Fruit fly (Drosophila melanogaster) whole organism, embryonic: ENCODE results near the gene Zir.

Source experiments
- Bdp1 ChIP-seq: fragments of 200-800 bp; sonication (Bioruptor generic); optimal IDR thresholded peaks from 3 replicates; lab custom pipeline; 2016; ENCODE audit warnings: missing biosample characterization, missing genetic modification characterization
- CG1024 ChIP-seq: fragments of 200-800 bp; sonication (Bioruptor generic); IDR thresholded peaks from 2 replicates; pipeline ENCODE4 v1.3.6; 2022; ENCODE audit warnings: missing biosample characterization, missing genetic modification characterization
- CG10543 ChIP-seq: fragments of 200-800 bp; sonication (Bioruptor generic); optimal IDR thresholded peaks from 3 replicates; lab custom pipeline; 2017; ENCODE audit warnings: missing biosample characterization, mild to moderate bottlenecking, missing genetic modification characterization, moderate library complexity
- CG10654 ChIP-seq: fragments of 200-800 bp; sonication (Bioruptor generic); optimal IDR thresholded peaks from 2 replicates; lab custom pipeline; 2016; ENCODE audit warnings: missing biosample characterization, missing genetic modification characterization
- CG12071 ChIP-seq: fragments of 200-800 bp; sonication (Bioruptor generic); optimal IDR thresholded peaks from 3 replicates; lab custom pipeline; 2018; ENCODE audit warnings: missing biosample characterization, mild to moderate bottlenecking, missing genetic modification characterization
- CG12769 ChIP-seq: fragments of 200-800 bp; sonication (Bioruptor generic); optimal IDR thresholded peaks from 2 replicates; lab custom pipeline; 2019; ENCODE audit warnings: missing biosample characterization, mild to moderate bottlenecking, missing genetic modification characterization, moderate library complexity
- CG14441 ChIP-seq: fragments of 200-800 bp; sonication (Bioruptor generic); IDR thresholded peaks from 2 replicates; pipeline ENCODE4 v1.3.6; 2022; ENCODE audit warnings: missing biosample characterization, missing genetic modification characterization
- CG16815 ChIP-seq: fragments of 200-800 bp; sonication (Bioruptor generic); optimal IDR thresholded peaks from 3 replicates; lab custom pipeline; 2017; ENCODE audit warnings: missing biosample characterization, mild to moderate bottlenecking, missing genetic modification characterization
- CG17829 ChIP-seq: fragments of 200-800 bp; optimal IDR thresholded peaks from 2 replicates; lab custom pipeline; 2019; ENCODE audit warnings: missing biosample characterization, mild to moderate bottlenecking, missing genetic modification characterization, moderate library complexity
- CG18599 ChIP-seq: fragments of 200-800 bp; sonication (Bioruptor generic); optimal IDR thresholded peaks from 3 replicates; lab custom pipeline; 2017; ENCODE audit warnings: missing biosample characterization, missing genetic modification characterization, mild to moderate bottlenecking, moderate library complexity, missing genetic modification reagents
- CG18764 ChIP-seq: fragments of 200-800 bp; sonication (Bioruptor generic); optimal IDR thresholded peaks from 3 replicates; lab custom pipeline; 2016; ENCODE audit warnings: missing biosample characterization, missing genetic modification characterization
- CG32532 ChIP-seq: fragments of 200-800 bp; sonication (Bioruptor generic); IDR thresholded peaks from 2 replicates; pipeline ENCODE4 v1.3.6; 2022; ENCODE audit warnings: missing biosample characterization, missing genetic modification characterization
- CG34376 ChIP-seq: fragments of 200-800 bp; sonication (Bioruptor generic); optimal IDR thresholded peaks from 2 replicates; lab custom pipeline; 2018; ENCODE audit warnings: missing biosample characterization, mild to moderate bottlenecking, missing genetic modification characterization
- CG3847 ChIP-seq: fragments of 200-800 bp; sonication (Bioruptor generic); IDR thresholded peaks from 2 replicates; pipeline ENCODE4 v1.3.6; 2022; ENCODE audit warnings: missing biosample characterization, missing genetic modification characterization
- CG42726 ChIP-seq: fragments of 200-800 bp; sonication (Bioruptor generic); IDR thresholded peaks from 2 replicates; pipeline ENCODE4 v1.3.6; 2022; ENCODE audit warnings: missing biosample characterization, missing genetic modification characterization; ENCODE audit not compliant: partially characterized antibody
- CG4617 ChIP-seq: fragments of 200-800 bp; sonication (Bioruptor generic); optimal IDR thresholded peaks from 3 replicates; lab custom pipeline; 2016; ENCODE audit warnings: missing biosample characterization, missing genetic modification characterization, borderline replicate concordance
- CG5953 ChIP-seq: fragments of 200-800 bp; sonication (Bioruptor generic); IDR thresholded peaks from 2 replicates; pipeline ENCODE4 v1.3.6; 2022; ENCODE audit warnings: missing biosample characterization, missing genetic modification characterization
- CG7987 ChIP-seq: fragments of 200-800 bp; sonication (Bioruptor generic); optimal IDR thresholded peaks from 2 replicates; lab custom pipeline; 2018; ENCODE audit warnings: missing biosample characterization, mild to moderate bottlenecking, missing genetic modification characterization, moderate library complexity
- D ChIP-seq, 2 experiments: fragments of 200-800 bp in 1 of 2; fragments of >200 bp in 1 of 2; sonication (Bioruptor generic) in 1 of 2; optimal IDR thresholded peaks; 2 replicates in 1 of 2; 3 replicates in 1 of 2; lab custom pipeline; 2017; ENCODE audit warnings: mild to moderate bottlenecking in 1 of 2, missing biosample characterization in 1 of 2, missing genetic modification characterization in 1 of 2, missing genetic modification reagents in 1 of 2
- D19A ChIP-seq: fragments of 200-800 bp; optimal IDR thresholded peaks from 3 replicates; lab custom pipeline; 2019; ENCODE audit warnings: missing biosample characterization, mild to moderate bottlenecking, missing genetic modification characterization, moderate library complexity
- Ets65A ChIP-seq: fragments of 200-800 bp; sonication (Bioruptor generic); peaks from one replicate; lab custom pipeline; 2016; ENCODE audit warnings: missing biosample characterization, missing genetic modification characterization
- Hmr ChIP-seq: fragments of 200-800 bp; sonication (Bioruptor generic); optimal IDR thresholded peaks from 3 replicates; lab custom pipeline; 2017; ENCODE audit warnings: mild to moderate bottlenecking, missing biosample characterization, missing genetic modification reagents, missing genetic modification characterization
- Hr78 ChIP-seq, 2 experiments: fragments of 200-800 bp in 1 of 2; fragments of >200 bp in 1 of 2; sonication (Bioruptor generic) in 1 of 2; optimal IDR thresholded peaks; 2 replicates each; lab custom pipeline; 2017 to 2019; ENCODE audit warnings: missing biosample characterization in 2 of 2, missing genetic modification characterization in 2 of 2, mild to moderate bottlenecking in 1 of 2, moderate library complexity in 1 of 2
- Mad ChIP-seq: fragments of 200-800 bp; sonication (Bioruptor generic); optimal IDR thresholded peaks from 2 replicates; lab custom pipeline; 2016; ENCODE audit warnings: missing biosample characterization, missing genetic modification characterization
- Max ChIP-seq: fragments of 200-800 bp; sonication (Bioruptor generic); optimal IDR thresholded peaks from 2 replicates; lab custom pipeline; 2016; ENCODE audit warnings: missing biosample characterization, mild to moderate bottlenecking, missing genetic modification characterization
- Med ChIP-seq: fragments of 200-800 bp; sonication (Bioruptor generic); peaks from one replicate; lab custom pipeline; 2016; ENCODE audit warnings: missing biosample characterization, missing genetic modification characterization, mild to moderate bottlenecking, inconsistent platforms, moderate library complexity
- Pdp1 ChIP-seq, 2 experiments: fragments of 200-800 bp; sonication (Bioruptor generic); optimal IDR thresholded peaks; 3 replicates each; lab custom pipeline; 2016; ENCODE audit warnings: missing biosample characterization in 2 of 2, missing genetic modification characterization in 2 of 2, mild to moderate bottlenecking in 1 of 2, moderate library complexity in 1 of 2
- bcd ChIP-seq: fragments of 200-800 bp; sonication (Bioruptor generic); optimal IDR thresholded peaks from 2 replicates; lab custom pipeline; 2017; ENCODE audit warnings: missing biosample characterization, mild to moderate bottlenecking, missing genetic modification characterization
- caup ChIP-seq: fragments of 200-800 bp; sonication (Bioruptor generic); optimal IDR thresholded peaks from 3 replicates; lab custom pipeline; 2017; ENCODE audit warnings: missing biosample characterization, mild to moderate bottlenecking, missing genetic modification characterization, moderate library complexity; ENCODE audit not compliant: severe bottlenecking
- cwo ChIP-seq: fragments of 200-800 bp; sonication (Bioruptor generic); optimal IDR thresholded peaks from 3 replicates; lab custom pipeline; 2017; ENCODE audit warnings: missing biosample characterization, missing genetic modification characterization, mild to moderate bottlenecking, moderate library complexity, missing genetic modification reagents
- da ChIP-seq: fragments of 200-800 bp; sonication (Bioruptor generic); optimal IDR thresholded peaks from 2 replicates; lab custom pipeline; 2016; ENCODE audit warnings: missing biosample characterization, missing genetic modification characterization
- dpn ChIP-seq, 2 experiments: fragments of 200-800 bp; sonication (Bioruptor generic); optimal IDR thresholded peaks; 3 replicates each; lab custom pipeline; 2016; ENCODE audit warnings: missing biosample characterization in 2 of 2, missing genetic modification characterization in 2 of 2
- dysf ChIP-seq: fragments of 200-800 bp; sonication (Bioruptor generic); IDR thresholded peaks from 3 replicates; pipeline ENCODE4 v1.3.6; 2022; ENCODE audit warnings: missing biosample characterization, missing genetic modification characterization
- exex ChIP-seq: fragments of 200-800 bp; sonication (Bioruptor generic); optimal IDR thresholded peaks from 4 replicates; lab custom pipeline; 2018; ENCODE audit warnings: missing biosample characterization, mild to moderate bottlenecking, missing genetic modification characterization, moderate library complexity
- gce ChIP-seq: fragments of 200-800 bp; sonication (Bioruptor generic); IDR thresholded peaks from 3 replicates; pipeline ENCODE4 v1.3.6; 2022; ENCODE audit warnings: missing biosample characterization, missing genetic modification characterization
- grn ChIP-seq: fragments of 200-800 bp; sonication (Bioruptor generic); optimal IDR thresholded peaks from 3 replicates; lab custom pipeline; 2017; ENCODE audit warnings: missing biosample characterization, missing genetic modification characterization
- gsb-n ChIP-seq: fragments of 200-800 bp; sonication (Bioruptor generic); optimal IDR thresholded peaks from 3 replicates; lab custom pipeline; 2018; ENCODE audit warnings: missing biosample characterization, mild to moderate bottlenecking, missing genetic modification characterization
- hth ChIP-seq: fragments of >200 bp; optimal IDR thresholded peaks from 2 replicates; lab custom pipeline; 2017; ENCODE audit warnings: inconsistent platforms
- lbe ChIP-seq: fragments of 200-800 bp; sonication (Bioruptor generic); optimal IDR thresholded peaks from 2 replicates; lab custom pipeline; 2016; ENCODE audit warnings: missing biosample characterization, mild to moderate bottlenecking, missing genetic modification characterization
- mirr ChIP-seq: fragments of 200-800 bp; sonication (Bioruptor generic); optimal IDR thresholded peaks from 3 replicates; lab custom pipeline; 2018; ENCODE audit warnings: missing biosample characterization, mild to moderate bottlenecking, missing genetic modification characterization
- nau ChIP-seq: fragments of 200-800 bp; sonication (Bioruptor generic); optimal IDR thresholded peaks from 3 replicates; lab custom pipeline; 2017; ENCODE audit warnings: missing biosample characterization, mild to moderate bottlenecking, missing genetic modification characterization, missing genetic modification reagents
- sc ChIP-seq, 3 experiments: fragments of >200 bp in 2 of 3; fragments of 200-800 bp in 1 of 3; sonication (Bioruptor generic) in 1 of 3; optimal IDR thresholded peaks; 2 replicates in 2 of 3; 3 replicates in 1 of 3; lab custom pipeline; 2017; ENCODE audit warnings: mild to moderate bottlenecking in 1 of 3, missing biosample characterization in 1 of 3, missing genetic modification characterization in 1 of 3, missing genetic modification reagents in 1 of 3
- sens ChIP-seq: fragments of 200-800 bp; sonication (Bioruptor generic); peaks from one replicate; lab custom pipeline; 2016; ENCODE audit warnings: missing biosample characterization, missing genetic modification characterization
- so ChIP-seq: fragments of 200-800 bp; sonication (Bioruptor generic); IDR thresholded peaks from 3 replicates; pipeline ENCODE4 v1.3.6; 2022; ENCODE audit warnings: missing biosample characterization, missing genetic modification characterization
- sr ChIP-seq: fragments of 200-800 bp; sonication (Bioruptor generic); IDR thresholded peaks from 3 replicates; pipeline ENCODE4 v1.3.6; 2022; ENCODE audit warnings: missing biosample characterization, missing genetic modification characterization
- sug ChIP-seq: fragments of 200-800 bp; optimal IDR thresholded peaks from 2 replicates; lab custom pipeline; 2019; ENCODE audit warnings: missing biosample characterization, mild to moderate bottlenecking, missing genetic modification characterization, moderate library complexity
- tna ChIP-seq: fragments of 200-800 bp; sonication (Bioruptor generic); IDR thresholded peaks from 2 replicates; pipeline ENCODE4 v1.3.6; 2022; ENCODE audit warnings: missing biosample characterization, missing genetic modification characterization; ENCODE audit not compliant: partially characterized antibody
- zf30C ChIP-seq: fragments of 200-800 bp; sonication (Bioruptor generic); optimal IDR thresholded peaks from 3 replicates; lab custom pipeline; 2018; ENCODE audit warnings: missing biosample characterization, mild to moderate bottlenecking, missing genetic modification characterization

Gene Zir

dm6 chr2L:136747-137709 lies 42.5 kb downstream of the Zir start:
- TF ChIP-seq Ets65A (GFP tag; lab: Kevin White, UChicago) = peak; percentile 65
- TF ChIP-seq CG7987 (GFP tag; lab: Kevin White, UChicago) = peak; percentile 79
- no peak for TF ChIP-seq CG4617
- TF ChIP-seq cwo = peak; percentile 35
- TF ChIP-seq Hmr (GFP tag; lab: Kevin White, UChicago) = peak; percentile 28
- no peak for TF ChIP-seq hth (lab: Kevin White, UChicago)
- peak; percentile 20 for TF ChIP-seq CG18599
- peak; percentile 64 for TF ChIP-seq sens
- TF ChIP-seq Pdp1 (GFP tag; optimal IDR thresholded peaks at IDR 0.05; lab: Kevin White, UChicago) = peak in 1 of 2 experiments; percentile 71
- 0 out of 2 replicates have a peak, but pooled peaks have one; percentile 9 for TF ChIP-seq CG1024
- TF ChIP-seq so (GFP tag; lab: Robert Waterston, UW) = 0 out of 3 replicates have a peak, but pooled peaks have one; percentile 58
- peak in 1 of 2 experiments; percentile 55 for TF ChIP-seq Hr78 (GFP tag; optimal IDR thresholded peaks at IDR 0.05; lab: Kevin White, UChicago)
- TF ChIP-seq CG42726 (GFP tag; lab: Robert Waterston, UW) = no peak
- TF ChIP-seq CG5953 = 0 out of 2 replicates have a peak, but pooled peaks have one; percentile 22
- TF ChIP-seq lbe (GFP tag; lab: Kevin White, UChicago) = peak; percentile 9
- TF ChIP-seq tna (GFP tag; lab: Robert Waterston, UW) = 0 out of 2 replicates have a peak, but pooled peaks have one; percentile 14
- TF ChIP-seq dpn (GFP tag; optimal IDR thresholded peaks at IDR 0.05; lab: Kevin White, UChicago) = no peak
- TF ChIP-seq Med = peak; percentile 53
- TF ChIP-seq exex (tag; lab: Kevin White, UChicago) = peak; percentile 96
- TF ChIP-seq caup (GFP tag; lab: Kevin White, UChicago) = peak; percentile 16
- peak; percentile 69 for TF ChIP-seq sug (tag; lab: Kevin White, UChicago)
- no peak for TF ChIP-seq CG32532 (GFP tag; lab: Robert Waterston, UW)
- TF ChIP-seq gce (GFP tag; lab: Robert Waterston, UW) = 0 out of 3 replicates have a peak, but pooled peaks have one; percentile 26
- TF ChIP-seq dysf (GFP tag; lab: Robert Waterston, UW) = 0 out of 3 replicates have a peak, but pooled peaks have one; percentile 13
- peak; percentile 74 for TF ChIP-seq CG34376
- TF ChIP-seq CG10543 (GFP tag; lab: Kevin White, UChicago) = peak; percentile 18
- TF ChIP-seq CG18764 (GFP tag; lab: Kevin White, UChicago) = no peak
- peak; percentile 81 for TF ChIP-seq CG12769 (tag; lab: Kevin White, UChicago)
- no peak for TF ChIP-seq CG12071 (GFP tag; lab: Kevin White, UChicago)
- peak; percentile 67 for TF ChIP-seq grn
- no peak for TF ChIP-seq Max (GFP tag; lab: Kevin White, UChicago)
- TF ChIP-seq Mad = no peak
- peak; percentile 14; the same call in 1 of the 2 replicates for TF ChIP-seq CG3847 (GFP tag; lab: Robert Waterston, UW)
- TF ChIP-seq mirr = peak; percentile 82
- 0 out of 3 replicates have a peak, but pooled peaks have one; percentile 37 for TF ChIP-seq sr

- TF ChIP-seq D19A (tag; lab: Kevin White, UChicago) (peak; percentile 63), CG14441 (GFP tag; lab: Robert Waterston, UW) (no peak), da (no peak), CG16815 (no peak), sc (optimal IDR thresholded peaks at IDR 0.05; lab: Kevin White, UChicago) (no peak), sc (GFP tag; optimal IDR thresholded peaks at IDR 0.05; lab: Kevin White, UChicago) (no peak), gsb-n (tag; lab: Kevin White, UChicago) (no peak), D (optimal IDR thresholded peaks at IDR 0.05; lab: Kevin White, UChicago) (no peak), D (GFP tag; optimal IDR thresholded peaks at IDR 0.05; lab: Kevin White, UChicago) (no peak), CG17829 (tag; lab: Kevin White, UChicago) (no peak), bcd (no peak), nau (GFP tag; lab: Kevin White, UChicago) (no peak), zf30C (no peak), Bdp1 (GFP tag; lab: Kevin White, UChicago) (no peak), CG10654 (GFP tag; lab: Kevin White, UChicago) (no peak)
These were observed 43.5 kb downstream of the Zir start for dm6 chr2L:138063-138462.
